Worm (Caenorhabditis elegans): Measurements from ENCODE around the gene gst-32.
A peak's percentile ranks its signal among the peaks of the same experiment; 100 is the strongest.

gst-32 gene

DNA sequence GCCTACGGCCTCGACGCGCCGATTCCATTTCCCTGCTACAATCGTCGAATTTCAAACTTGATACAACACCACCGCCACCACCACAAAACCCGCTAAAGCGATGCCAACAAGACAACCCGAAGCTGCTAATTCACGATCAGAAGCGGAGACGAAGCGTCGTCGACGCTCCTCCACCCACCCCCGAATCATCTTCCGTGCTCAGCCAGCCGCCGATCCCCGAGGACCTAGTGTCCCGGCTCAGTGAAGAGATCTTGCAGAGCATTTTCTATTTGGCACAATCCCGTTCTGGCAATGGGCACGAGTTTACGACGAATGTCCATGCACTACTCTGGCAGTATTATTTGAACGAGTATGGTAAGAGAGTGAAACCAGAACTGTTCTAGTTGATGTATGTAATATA is 40.2 kb upstream of the gst-32 start:
- 0 out of 2 replicates have a peak, but pooled peaks have one; percentile 61 for TF ChIP-seq ets-5 (GFP tag; IDR thresholded peaks at IDR 0.05)
- TF ChIP-seq unc-86 (tag; optimal IDR thresholded peaks at IDR 0.05), result no peak

DNA sequence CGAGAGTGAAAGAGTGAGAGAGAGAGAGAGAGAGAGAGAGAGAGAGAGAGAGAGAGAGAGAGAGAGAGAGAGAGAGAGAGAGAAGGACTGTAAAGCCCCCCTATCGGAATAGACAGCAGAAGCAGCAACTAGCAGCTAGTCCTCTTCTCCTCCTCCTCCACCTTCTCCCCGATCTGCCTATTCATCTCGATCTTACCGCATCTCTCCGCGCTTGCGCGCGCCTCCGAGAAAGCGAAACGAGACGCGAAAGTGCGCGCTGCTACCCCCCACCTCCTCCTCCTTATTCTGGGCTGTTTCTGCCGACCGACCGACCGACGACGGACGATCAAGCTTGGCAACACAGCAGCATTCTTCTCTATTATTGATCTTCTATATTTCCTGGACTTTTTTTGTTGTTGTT is 39.6 kb upstream of the gst-32 start:
- peak; percentile 94 for TF ChIP-seq blmp-1 (tag; optimal IDR thresholded peaks at IDR 0.05)
- TF ChIP-seq lin-13 (GFP tag; optimal IDR thresholded peaks at IDR 0.05), result no peak

DNA sequence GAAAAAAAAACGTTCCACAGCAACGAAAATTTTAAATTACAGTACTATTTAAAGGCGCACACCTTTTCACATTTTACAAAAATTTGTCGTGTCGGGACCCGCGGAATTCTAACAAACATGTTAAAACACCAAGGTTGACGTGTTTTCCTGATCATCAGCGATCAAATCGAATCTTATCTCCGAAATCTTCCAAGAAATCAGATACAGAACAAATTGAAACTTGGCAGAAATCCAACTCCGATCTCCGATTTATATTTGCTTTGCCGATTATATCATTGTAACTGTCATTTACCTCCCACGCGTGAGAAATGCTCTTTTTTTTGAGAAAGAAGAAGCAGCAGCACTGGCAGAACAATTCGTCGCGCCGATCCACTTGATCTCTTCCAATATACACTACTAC is 35.3 kb upstream of the gst-32 start:
- TF ChIP-seq C16A3.4 (tag; optimal IDR thresholded peaks at IDR 0.05) (no peak), sup-37 (GFP tag; optimal IDR thresholded peaks at IDR 0.05) (no peak), nhr-71 (tag; optimal IDR thresholded peaks at IDR 0.05) (peak; percentile 28), lin-14 (GFP tag; optimal IDR thresholded peaks at IDR 0.05) (peak; percentile 52), alr-1 (tag; optimal IDR thresholded peaks at IDR 0.05; ENCODE audit: borderline replicate concordance) (no peak), nhr-28 (tag; optimal IDR thresholded peaks at IDR 0.05) (no peak), nhr-85 (tag) (peak; percentile 90), F16B12.6 (tag; optimal IDR thresholded peaks at IDR 0.05) (no peak), nhr-90 (tag; optimal IDR thresholded peaks at IDR 0.05; ENCODE audit: poor library complexity) (peak; percentile 2), elt-2 (tag; optimal IDR thresholded peaks at IDR 0.05) (no peak), fkh-10 (GFP tag; optimal IDR thresholded peaks at IDR 0.05) (no peak), blmp-1 (tag; optimal IDR thresholded peaks at IDR 0.05) (peak; percentile 44), fkh-4 (tag; optimal IDR thresholded peaks at IDR 0.05; ENCODE audit: borderline replicate concordance) (no peak), tlp-1 (tag; optimal IDR thresholded peaks at IDR 0.05) (no peak), pag-3 (tag; optimal IDR thresholded peaks at IDR 0.05; ENCODE audit: borderline replicate concordance, insufficient read depth) (no peak), lin-15B (tag; optimal IDR thresholded peaks at IDR 0.05) (no peak), nhr-20 (tag; optimal IDR thresholded peaks at IDR 0.05) (peak; percentile 3), sptf-1 (tag; optimal IDR thresholded peaks at IDR 0.05) (no peak)

DNA sequence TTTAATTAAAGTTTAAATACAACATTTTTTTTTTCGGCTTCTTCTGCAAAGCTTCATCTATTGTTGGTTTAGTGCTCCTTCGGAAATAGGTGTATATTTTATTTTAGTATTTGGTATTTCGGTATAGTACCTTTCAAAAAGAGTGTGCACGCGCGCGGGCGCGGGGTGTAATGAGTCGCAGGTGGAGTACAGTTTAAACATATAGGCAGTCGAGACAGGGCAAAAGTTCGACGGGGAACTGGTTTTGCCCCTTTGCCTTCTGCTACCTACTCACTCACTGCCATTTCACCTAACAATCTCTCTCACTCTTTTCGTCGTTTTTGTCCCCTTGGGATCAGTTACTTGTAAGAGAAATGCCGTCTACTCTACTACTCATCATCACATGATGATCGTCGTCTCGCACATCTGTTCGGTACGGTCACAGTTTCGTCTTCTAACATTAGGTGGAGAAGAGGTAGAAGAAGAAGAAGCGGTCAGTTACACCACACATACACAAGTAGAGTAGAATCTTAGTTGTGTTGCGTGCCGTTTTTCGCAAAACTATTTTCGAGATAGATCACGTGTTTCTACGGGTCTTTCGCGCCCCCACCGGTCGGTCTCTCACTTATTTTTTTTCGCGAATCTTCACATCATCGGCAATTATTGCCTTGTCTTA is 34.0 kb upstream of the gst-32 start:
- no peak for TF ChIP-seq fos-1 (tag; optimal IDR thresholded peaks at IDR 0.05)
- no peak for TF ChIP-seq nhr-237 (tag; optimal IDR thresholded peaks at IDR 0.05)
- no peak for TF ChIP-seq sup-37 (GFP tag; optimal IDR thresholded peaks at IDR 0.05)
- no peak for TF ChIP-seq jun-1 (tag; optimal IDR thresholded peaks at IDR 0.05)
- TF ChIP-seq lin-39 (tag; optimal IDR thresholded peaks at IDR 0.05), result no peak
- no peak for TF ChIP-seq elt-2 (tag; optimal IDR thresholded peaks at IDR 0.05)
- TF ChIP-seq unc-130 (tag; optimal IDR thresholded peaks at IDR 0.05), result peak; percentile 60
- peak; percentile 1 for TF ChIP-seq rnt-1 (tag; optimal IDR thresholded peaks at IDR 0.05)
- peak in 1 of 2 experiments; percentile 20 for TF ChIP-seq mdl-1 (tag; optimal IDR thresholded peaks at IDR 0.05)
- peak; percentile 35 for TF ChIP-seq xbp-1 (tag; optimal IDR thresholded peaks at IDR 0.05)
- TF ChIP-seq F16B12.6 (tag; optimal IDR thresholded peaks at IDR 0.05), result no peak
- no peak for TF ChIP-seq fkh-4 (tag; optimal IDR thresholded peaks at IDR 0.05; ENCODE audit: borderline replicate concordance)
- no peak for TF ChIP-seq mef-2 (tag; optimal IDR thresholded peaks at IDR 0.05)
- TF ChIP-seq hlh-17 (GFP tag; optimal IDR thresholded peaks at IDR 0.05; ENCODE audit: borderline replicate concordance), result no peak
- no peak for TF ChIP-seq C34B4.2 (tag; optimal IDR thresholded peaks at IDR 0.05)
- no peak for TF ChIP-seq mab-9 (GFP tag; IDR thresholded peaks at IDR 0.05)
- TF ChIP-seq zag-1 (tag; optimal IDR thresholded peaks at IDR 0.05), result no peak
- TF ChIP-seq aha-1 (tag; optimal IDR thresholded peaks at IDR 0.05), result no peak
- peak; percentile 39 for TF ChIP-seq lin-13 (GFP tag; optimal IDR thresholded peaks at IDR 0.05)
- no peak for TF ChIP-seq pax-3 (tag; optimal IDR thresholded peaks at IDR 0.05)
- no peak for TF ChIP-seq unc-86 (tag; optimal IDR thresholded peaks at IDR 0.05)
- no peak for TF ChIP-seq efl-3 (GFP tag; optimal IDR thresholded peaks at IDR 0.05)
- peak; percentile 66 for TF ChIP-seq mep-1 (tag; optimal IDR thresholded peaks at IDR 0.05)
- TF ChIP-seq pag-3 (tag; optimal IDR thresholded peaks at IDR 0.05; ENCODE audit: borderline replicate concordance, insufficient read depth), result no peak
- TF ChIP-seq snu-23 (GFP tag; optimal IDR thresholded peaks at IDR 0.05), result peak; percentile 82
- no peak for TF ChIP-seq ceh-8 (GFP tag; optimal IDR thresholded peaks at IDR 0.05)
- no peak for TF ChIP-seq nhr-12 (tag; optimal IDR thresholded peaks at IDR 0.05)
- TF ChIP-seq ces-1 (GFP tag; optimal IDR thresholded peaks at IDR 0.05), result no peak
- no peak for TF ChIP-seq nhr-84 (tag; optimal IDR thresholded peaks at IDR 0.05)
- no peak for TF ChIP-seq ceh-90 (tag; optimal IDR thresholded peaks at IDR 0.05)
- peak; percentile 87 for TF ChIP-seq nhr-20 (tag; optimal IDR thresholded peaks at IDR 0.05)
- no peak for TF ChIP-seq hlh-4 (tag; optimal IDR thresholded peaks at IDR 0.05)
- TF ChIP-seq ztf-11 (tag; optimal IDR thresholded peaks at IDR 0.05), result no peak

Data from whole organism, L1 larva.